Worm (Caenorhabditis elegans): ENCODE results near the gene F35H8.2.

ce11 chrII:9600022-9600722 lies 44.9 kb downstream of the F35H8.2 start:
- TF ChIP-seq snpc-4 (GFP tag; optimal IDR thresholded peaks at IDR 0.05) (no peak), snpc-4 (tag; optimal IDR thresholded peaks at IDR 0.05) (no peak), F49E8.2 (tag; optimal IDR thresholded peaks at IDR 0.05; ENCODE audit: insufficient read depth) (no peak), ztf-26 (tag; optimal IDR thresholded peaks at IDR 0.05) (no peak), pha-4 (tag; optimal IDR thresholded peaks at IDR 0.05) (no peak), pbrm-1 (GFP tag; IDR thresholded peaks at IDR 0.05) (no peak), T07F8.4 (tag; optimal IDR thresholded peaks at IDR 0.05) (no peak), tlf-1 (GFP tag; optimal IDR thresholded peaks at IDR 0.05) (no peak), ztf-25 (GFP tag; IDR thresholded peaks at IDR 0.05) (no peak), ceh-91 (GFP tag; IDR thresholded peaks at IDR 0.05) (no peak), rcor-1 (GFP tag; IDR thresholded peaks at IDR 0.05) (no peak), madf-10 (tag; optimal IDR thresholded peaks at IDR 0.05) (no peak), ZK185.1 (tag; optimal IDR thresholded peaks at IDR 0.05; ENCODE audit: poor library complexity, severe bottlenecking) (no peak), Y67H2A.10 (GFP tag; conservative IDR thresholded peaks at IDR 0.05) (no peak), attf-5 (GFP tag; optimal IDR thresholded peaks at IDR 0.05) (no peak)

Data from whole organism, young adult.